Worm (Caenorhabditis elegans): ENCODE measurements around the gene fln-2.

The fln-2 gene

ce11 chrX:9397401-9397800 is at the start of gene fln-2:
Gene fln-2 (plus strand): TSS chrX:9397701.
- TF ChIP-seq lin-35 (GFP tag; optimal IDR thresholded peaks at IDR 0.05) (no peak), nhr-47 (tag; optimal IDR thresholded peaks at IDR 0.05) (no peak), ces-1 (GFP tag; optimal IDR thresholded peaks at IDR 0.05) (no peak), efl-3 (GFP tag; optimal IDR thresholded peaks at IDR 0.05) (no peak), pag-3 (tag; optimal IDR thresholded peaks at IDR 0.05; ENCODE audit: borderline replicate concordance, insufficient read depth) (no peak), egl-13 (tag; optimal IDR thresholded peaks at IDR 0.05) (no peak), ceh-63 (GFP tag; optimal IDR thresholded peaks at IDR 0.05) (no peak), ceh-88 (GFP tag; IDR thresholded peaks at IDR 0.05) (no peak), lin-15B (tag; optimal IDR thresholded peaks at IDR 0.05) (no peak)

DNA sequence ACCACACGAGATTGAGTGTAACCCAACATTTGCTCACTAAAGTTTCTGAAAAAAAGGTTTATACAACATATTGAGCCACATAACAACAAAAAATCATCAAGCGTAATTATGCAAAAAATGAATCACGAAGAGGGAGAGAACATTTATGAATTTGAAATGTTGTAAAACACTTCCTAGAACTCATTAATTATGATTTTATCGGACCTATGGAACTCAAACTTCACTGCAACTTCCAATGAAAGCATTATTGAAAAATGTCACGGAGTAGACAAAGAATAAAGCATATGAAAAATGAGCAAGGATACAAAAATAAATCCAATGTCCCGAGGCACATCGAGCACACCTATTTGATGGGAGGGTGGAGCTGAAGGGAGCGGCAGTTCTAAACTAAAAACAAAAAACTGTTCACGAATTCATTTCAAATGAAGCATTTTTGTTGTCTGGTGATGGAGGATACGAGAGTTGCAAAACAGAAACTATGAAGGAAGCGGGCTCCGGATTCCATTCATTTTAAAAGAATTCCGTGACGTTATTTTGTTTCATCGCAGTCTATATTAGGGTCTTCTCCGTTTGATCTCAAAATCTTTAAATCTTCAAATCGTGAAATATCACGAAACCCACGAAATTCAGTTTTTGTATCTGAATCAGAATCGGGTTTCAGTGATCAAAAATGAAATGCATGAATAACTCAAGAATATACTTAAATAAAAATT is 47.5 kb upstream of the fln-2 start, which contains the start of gene flp-20:
Gene flp-20, minus strand, starts transcription at position 51 of the 713 bp plus-strand sequence.
- TF ChIP-seq grh-1 (GFP tag; IDR thresholded peaks at IDR 0.05), result no peak

DNA sequence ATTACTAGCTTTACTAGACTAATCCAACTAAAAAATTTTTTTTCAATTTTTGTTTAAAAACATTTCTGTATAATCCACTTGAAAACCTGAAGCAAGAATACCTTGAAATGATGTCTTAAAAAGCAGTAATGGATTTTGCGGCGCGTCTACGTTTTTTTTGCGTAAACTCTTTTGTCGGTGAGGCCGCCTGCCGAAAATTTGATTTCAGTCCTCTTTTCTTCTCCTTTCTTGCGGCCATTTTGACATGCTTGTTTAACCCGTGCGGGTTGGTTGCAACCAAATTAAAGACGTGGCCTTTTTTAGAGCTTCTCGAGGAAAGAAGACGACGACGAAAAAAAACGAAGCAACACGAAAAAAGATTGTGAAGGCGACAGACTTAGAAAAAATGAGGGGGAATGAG is 36.4 kb upstream of the fln-2 start:
- peak; percentile 8 for TF ChIP-seq ceh-8 (GFP tag; optimal IDR thresholded peaks at IDR 0.05)
- TF ChIP-seq sox-4 (tag; optimal IDR thresholded peaks at IDR 0.05), result no peak
- peak; percentile 12 for TF ChIP-seq ces-1 (GFP tag; optimal IDR thresholded peaks at IDR 0.05)
- TF ChIP-seq fkh-10 (GFP tag; optimal IDR thresholded peaks at IDR 0.05), result peak; percentile 80
- TF ChIP-seq unc-62 (GFP tag; optimal IDR thresholded peaks at IDR 0.05), result no peak
- TF ChIP-seq lin-14 (GFP tag; optimal IDR thresholded peaks at IDR 0.05), result peak; percentile 64
- no peak for TF ChIP-seq xbp-1 (tag; optimal IDR thresholded peaks at IDR 0.05)
- TF ChIP-seq nhr-90 (tag; optimal IDR thresholded peaks at IDR 0.05; ENCODE audit: poor library complexity), result no peak
- TF ChIP-seq fkh-4 (tag; optimal IDR thresholded peaks at IDR 0.05; ENCODE audit: borderline replicate concordance), result no peak

ce11 chrX:9364082-9364481 is 33.4 kb upstream of the fln-2 start:
- peak; percentile 14 for TF ChIP-seq nhr-90 (tag; optimal IDR thresholded peaks at IDR 0.05; ENCODE audit: poor library complexity)
- no peak for TF ChIP-seq alr-1 (tag; optimal IDR thresholded peaks at IDR 0.05; ENCODE audit: borderline replicate concordance)
- no peak for TF ChIP-seq zag-1 (tag; optimal IDR thresholded peaks at IDR 0.05)
- no peak for TF ChIP-seq egl-27 (tag; optimal IDR thresholded peaks at IDR 0.05)
- no peak for TF ChIP-seq nhr-71 (tag; optimal IDR thresholded peaks at IDR 0.05)
- TF ChIP-seq mab-9 (GFP tag; IDR thresholded peaks at IDR 0.05), result no peak
- no peak for TF ChIP-seq nhr-85 (tag)
- no peak for TF ChIP-seq nhr-19 (GFP tag; conservative IDR thresholded peaks at IDR 0.05)
- TF ChIP-seq fkh-8 (tag; optimal IDR thresholded peaks at IDR 0.05), result no peak
- TF ChIP-seq blmp-1 (tag; optimal IDR thresholded peaks at IDR 0.05), result no peak
- no peak for TF ChIP-seq Y116A8C.19 (tag; optimal IDR thresholded peaks at IDR 0.05; ENCODE audit: borderline replicate concordance)
- TF ChIP-seq hlh-17 (GFP tag; optimal IDR thresholded peaks at IDR 0.05; ENCODE audit: borderline replicate concordance), result no peak
- TF ChIP-seq snu-23 (GFP tag; optimal IDR thresholded peaks at IDR 0.05), result no peak
- peak; percentile 87 for TF ChIP-seq elt-2 (tag; optimal IDR thresholded peaks at IDR 0.05)
- no peak for TF ChIP-seq ces-1 (GFP tag; optimal IDR thresholded peaks at IDR 0.05)

- TF ChIP-seq fkh-10 (GFP tag; optimal IDR thresholded peaks at IDR 0.05) (peak; percentile 90), zip-4 (GFP tag; optimal IDR thresholded peaks at IDR 0.05) (no peak), efl-1 (optimal IDR thresholded peaks at IDR 0.05) (no peak), efl-1 (GFP tag; optimal IDR thresholded peaks at IDR 0.05 in 1 of 2) (peak in 1 of 2 experiments; percentile 57), ztf-4 (tag; optimal IDR thresholded peaks at IDR 0.05) (no peak)
Measured at ce11 chrX:9364501-9364900, 33.0 kb upstream of the fln-2 start, which contains the start of gene pkc-2. Gene pkc-2 (plus strand): TSS chrX:9364818.
